Fruit fly (Drosophila melanogaster): ENCODE results near the gene CG43102.
A peak's percentile ranks its signal among the peaks of the same experiment; 100 is the strongest.

CG43102 gene

dm6 chr3R:17798211-17798737 lies 4.0 kb upstream of the CG43102 start, which contains the start of gene CG7379 (continued):
- peak; percentile 97 for TF ChIP-seq CG9932 (GFP tag; IDR thresholded peaks at IDR 0.05)
- TF ChIP-seq CG7556 (GFP tag; optimal IDR thresholded peaks at IDR 0.05): peak; percentile 88
- TF ChIP-seq Lim3 (GFP tag; IDR thresholded peaks at IDR 0.05): no peak; the same call in 1 of the 2 replicates
- TF ChIP-seq dati (GFP tag; IDR thresholded peaks at IDR 0.05): no peak
- TF ChIP-seq CG15479 (GFP tag; optimal IDR thresholded peaks at IDR 0.05): peak; percentile 6
- no peak for TF ChIP-seq sim (GFP tag; IDR thresholded peaks at IDR 0.05)
- peak; percentile 67 for TF ChIP-seq CG5953 (GFP tag; IDR thresholded peaks at IDR 0.05)
- peak; percentile 85 for TF ChIP-seq CoRest (tag; optimal IDR thresholded peaks at IDR 0.05)
- TF ChIP-seq al (GFP tag; IDR thresholded peaks at IDR 0.05): peak; percentile 71
- peak; percentile 72; the same call in 2 of the 3 replicates for TF ChIP-seq H15 (GFP tag; IDR thresholded peaks at IDR 0.05)
- no peak for TF ChIP-seq dan (GFP tag; IDR thresholded peaks at IDR 0.05)
- peak; percentile 87 for TF ChIP-seq CG32532 (GFP tag; IDR thresholded peaks at IDR 0.05)
- peak; percentile 87 for TF ChIP-seq CG1647 (GFP tag; optimal IDR thresholded peaks at IDR 0.05)
- TF ChIP-seq CG8359 (GFP tag; optimal IDR thresholded peaks at IDR 0.05; ENCODE audit: borderline replicate concordance): no peak
- peak; percentile 78; the same call in 1 of the 3 replicates for TF ChIP-seq CG34422 (GFP tag; IDR thresholded peaks at IDR 0.05)
- TF ChIP-seq z (GFP tag; IDR thresholded peaks at IDR 0.05): no peak
- TF ChIP-seq hth (optimal IDR thresholded peaks at IDR 0.05): no peak
- TF ChIP-seq CG15514 (GFP tag; optimal IDR thresholded peaks at IDR 0.05): peak; percentile 85
- TF ChIP-seq crol (GFP tag; IDR thresholded peaks at IDR 0.05): no peak
- TF ChIP-seq Eip74EF (GFP tag; optimal IDR thresholded peaks at IDR 0.05): peak in 1 of 2 experiments; percentile 2
- peak; percentile 83 for TF ChIP-seq Dad (GFP tag; optimal IDR thresholded peaks at IDR 0.05)
- peak; percentile 96 for TF ChIP-seq slbo (GFP tag; IDR thresholded peaks at IDR 0.05)
- peak; percentile 90 for TF ChIP-seq CG30403 (GFP tag; optimal IDR thresholded peaks at IDR 0.05)
- peak; percentile 28 for TF ChIP-seq CTCF (GFP tag; optimal IDR thresholded peaks at IDR 0.05)
- peak; percentile 84 for TF ChIP-seq CG4404 (GFP tag; IDR thresholded peaks at IDR 0.05)
- peak; percentile 73 for TF ChIP-seq CG17359 (tag; optimal IDR thresholded peaks at IDR 0.05)
- no peak for TF ChIP-seq CG11695 (GFP tag; IDR thresholded peaks at IDR 0.05)
- peak; percentile 54 for TF ChIP-seq CrebB (tag; optimal IDR thresholded peaks at IDR 0.05)
- peak; percentile 93 for TF ChIP-seq Dbx (GFP tag; IDR thresholded peaks at IDR 0.05)
- peak; percentile 71; the same call in 1 of the 2 replicates for TF ChIP-seq ara (GFP tag; IDR thresholded peaks at IDR 0.05)
- peak; percentile 72 for TF ChIP-seq CG33213 (GFP tag; optimal IDR thresholded peaks at IDR 0.05)
- TF ChIP-seq CG15696 (tag; optimal IDR thresholded peaks at IDR 0.05): peak; percentile 32
- TF ChIP-seq Nf-YC (tag; optimal IDR thresholded peaks at IDR 0.05): peak; percentile 72
- peak; percentile 84 for TF ChIP-seq CG18476 (GFP tag; optimal IDR thresholded peaks at IDR 0.05)
- peak; percentile 39 for TF ChIP-seq fd96Cb (tag; optimal IDR thresholded peaks at IDR 0.05)
- no peak for TF ChIP-seq inv (GFP tag; IDR thresholded peaks at IDR 0.05; ENCODE audit: partially characterized antibody)
- TF ChIP-seq eyg (GFP tag; optimal IDR thresholded peaks at IDR 0.05): peak; percentile 71
- peak; percentile 77 for TF ChIP-seq CG1602 (GFP tag; optimal IDR thresholded peaks at IDR 0.05)
- peak; percentile 84 for TF ChIP-seq Xrp1 (GFP tag; IDR thresholded peaks at IDR 0.05)
- TF ChIP-seq Bteb2 (GFP tag; optimal IDR thresholded peaks at IDR 0.05): peak; percentile 78
- TF ChIP-seq Trl (optimal IDR thresholded peaks at IDR 0.05): no peak
- TF ChIP-seq Trl (GFP tag; optimal IDR thresholded peaks at IDR 0.05): peak; percentile 80
- TF ChIP-seq tio (GFP tag; optimal IDR thresholded peaks at IDR 0.05): peak; percentile 72
- TF ChIP-seq Sox100B (GFP tag; optimal IDR thresholded peaks at IDR 0.05): peak; percentile 80
- TF ChIP-seq CG14965 (GFP tag; optimal IDR thresholded peaks at IDR 0.05; ENCODE audit: borderline replicate concordance): no peak
- no peak for TF ChIP-seq CG1832 (GFP tag; optimal IDR thresholded peaks at IDR 0.05)
- TF ChIP-seq gt (GFP tag; IDR thresholded peaks at IDR 0.05): peak; percentile 50; the same call in 1 of the 2 replicates
- TF ChIP-seq Awh (GFP tag; IDR thresholded peaks at IDR 0.05): 0 out of 2 replicates have a peak, but pooled peaks have one; percentile 11
- peak; percentile 39 for TF ChIP-seq CG8281 (tag; optimal IDR thresholded peaks at IDR 0.05)
- peak; percentile 92 for TF ChIP-seq sens (GFP tag)
- peak; percentile 93 for TF ChIP-seq caup (GFP tag; optimal IDR thresholded peaks at IDR 0.05; ENCODE audit: severe bottlenecking)
- peak; percentile 81 for TF ChIP-seq ems (GFP tag; optimal IDR thresholded peaks at IDR 0.05)

Data from whole organism, embryonic.